Fruit fly (Drosophila melanogaster) whole organism, pupa: ENCODE results near the gene CG43347.
"Not testable (repeated sequence)": the region's sequence is repeated elsewhere in the genome, so short reads cannot be mapped to it uniquely, and the experiment has no call there.

Experiments used
- CG10348 ChIP-seq: fragments of 200-800 bp; sonication (Bioruptor generic); IDR thresholded peaks from 2 replicates; pipeline ENCODE4 v1.3.6; 2022; ENCODE audit warnings: missing biosample characterization, missing genetic modification characterization
- CG12605 ChIP-seq: fragments of 200-800 bp; sonication (Bioruptor generic); IDR thresholded peaks from 2 replicates; pipeline ENCODE4 v1.3.6; 2022; ENCODE audit warnings: missing biosample characterization, missing genetic modification characterization
- CG14655 ChIP-seq: fragments of 200-800 bp; sonication (Bioruptor generic); optimal IDR thresholded peaks from 3 replicates; lab custom pipeline; 2017; ENCODE audit warnings: mild to moderate bottlenecking, missing biosample characterization, missing genetic modification reagents, missing genetic modification characterization
- CG8159 ChIP-seq: fragments of 200-800 bp; sonication (Bioruptor generic); optimal IDR thresholded peaks from 3 replicates; lab custom pipeline; 2018; ENCODE audit warnings: missing biosample characterization, mild to moderate bottlenecking, missing genetic modification characterization, moderate library complexity
- CG8301 ChIP-seq: fragments of 200-800 bp; sonication (Bioruptor generic); optimal IDR thresholded peaks from 2 replicates; lab custom pipeline; 2018; ENCODE audit warnings: missing biosample characterization, mild to moderate bottlenecking, missing genetic modification characterization
- EcR ChIP-seq: fragments of 200-800 bp; sonication (Bioruptor generic); optimal IDR thresholded peaks from 3 replicates; lab custom pipeline; 2019; ENCODE audit warnings: missing biosample characterization, missing genetic modification characterization, mild to moderate bottlenecking, moderate library complexity, missing genetic modification reagents
- Pif1A ChIP-seq: fragments of 200-800 bp; sonication (Bioruptor generic); optimal IDR thresholded peaks from 3 replicates; lab custom pipeline; 2016; ENCODE audit warnings: missing biosample characterization, missing genetic modification characterization

DNA sequence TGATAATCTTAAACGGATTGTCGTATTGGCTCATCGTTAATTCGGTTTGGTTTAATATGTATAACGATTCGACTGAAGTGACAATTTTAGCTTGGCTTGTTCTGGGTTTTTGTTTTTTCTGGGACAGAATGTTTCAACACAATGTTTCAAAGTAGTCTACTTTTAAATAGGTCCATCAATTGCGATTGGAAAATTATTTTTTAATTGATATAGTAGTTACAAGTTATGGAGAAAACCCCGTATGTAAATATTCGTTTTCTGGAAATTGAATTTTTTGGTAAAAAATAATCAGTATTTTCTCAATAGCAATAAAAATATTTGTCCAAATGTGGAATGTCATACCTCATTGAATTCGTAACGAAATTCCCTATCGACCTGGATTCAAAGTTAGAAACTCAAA lies 3.1 kb upstream of the CG43347 start, which contains the start of gene Rab9Db:
- not testable (repeated sequence) for TF ChIP-seq CG8159 (tag; lab: Kevin White, UChicago); CG14655 (GFP tag; lab: Kevin White, UChicago); Pif1A (GFP tag; lab: Kevin White, UChicago); CG12605 (GFP tag; lab: Robert Waterston, UW); CG8301 (tag; lab: Kevin White, UChicago); EcR (GFP tag; lab: Kevin White, UChicago); CG10348 (GFP tag; lab: Robert Waterston, UW)
